Worm (Caenorhabditis elegans) whole organism, mixed stage, embryonic: Measurements from ENCODE around the gene C09F12.3.

Source experiments
- ces-1 ChIP-seq: fragments of 150-350 bp; optimal IDR thresholded peaks from 2 replicates; lab custom pipeline; 2014; ENCODE audit warnings: missing biosample characterization, missing genetic modification reagents, missing genetic modification characterization
- nhr-76 ChIP-seq: sonication (generic microtip); optimal IDR thresholded peaks from 2 replicates; lab custom pipeline; 2017; ENCODE audit warnings: missing biosample characterization, missing genetic modification characterization

DNA sequence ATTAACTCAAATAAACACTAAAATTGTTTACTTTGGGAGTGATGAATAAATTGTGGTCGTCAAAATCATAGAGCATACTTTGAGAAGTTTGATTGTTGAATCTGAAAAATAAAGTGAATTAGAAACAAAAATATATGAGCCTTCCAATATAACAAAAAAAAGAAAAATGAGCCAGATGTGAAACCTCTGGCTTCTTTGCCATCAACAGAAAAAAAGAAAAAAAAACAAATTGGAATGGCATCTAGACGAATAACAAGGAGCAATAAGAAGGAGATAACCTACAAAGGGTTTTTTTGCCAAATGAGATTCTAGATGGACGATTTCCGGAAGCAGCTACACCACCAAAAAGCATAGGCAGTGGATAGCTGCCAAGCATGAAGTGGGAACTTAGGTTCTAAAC lies 32.1 kb downstream of the C09F12.3 start, which contains the start of gene F58A3.4:
- TF ChIP-seq ces-1 (GFP tag; lab: Kevin White, UChicago) = no peak
- no peak for TF ChIP-seq nhr-76
